Worm (Caenorhabditis elegans): ENCODE data around the gene lbp-8.
A peak's percentile ranks its signal among the peaks of the same experiment; 100 is the strongest.

lbp-8 gene

DNA sequence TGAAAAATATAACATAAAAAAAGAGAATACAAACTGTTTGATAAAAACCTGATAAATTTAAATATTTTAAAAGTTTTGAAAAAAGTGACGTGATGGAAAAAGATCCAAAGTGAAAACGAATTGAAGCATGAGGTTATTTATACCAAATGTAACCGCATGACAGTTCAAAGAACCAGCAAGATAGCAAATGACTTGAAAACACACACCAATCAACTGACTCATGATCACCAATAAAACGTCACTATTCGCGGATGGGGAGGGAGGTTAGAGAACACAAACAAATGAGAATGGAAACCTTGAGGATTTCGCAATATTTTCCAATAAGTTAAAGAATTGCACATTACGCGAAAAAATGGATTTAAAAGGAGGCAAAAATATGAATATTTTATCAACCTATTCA, 18.8 kb downstream of the lbp-8 start, which contains the start of gene C06B3.7 (continued):
- TF ChIP-seq ceh-63 (GFP tag; optimal IDR thresholded peaks at IDR 0.05): no peak
- TF ChIP-seq fkh-4 (tag; optimal IDR thresholded peaks at IDR 0.05; ENCODE audit: borderline replicate concordance): no peak
- TF ChIP-seq mdl-1 (tag; optimal IDR thresholded peaks at IDR 0.05): peak in 1 of 2 experiments; percentile 94
- no peak for TF ChIP-seq ztf-11 (tag; optimal IDR thresholded peaks at IDR 0.05)
- TF ChIP-seq ets-5 (GFP tag; IDR thresholded peaks at IDR 0.05): no peak
- no peak for TF ChIP-seq lin-15B (tag; optimal IDR thresholded peaks at IDR 0.05)
- no peak for TF ChIP-seq efl-3 (GFP tag; optimal IDR thresholded peaks at IDR 0.05)
- no peak for TF ChIP-seq egl-13 (tag; optimal IDR thresholded peaks at IDR 0.05)
- peak; percentile 100 for TF ChIP-seq vab-15 (tag; optimal IDR thresholded peaks at IDR 0.05)
- no peak for TF ChIP-seq nhr-84 (tag; optimal IDR thresholded peaks at IDR 0.05)
- peak; percentile 83 for TF ChIP-seq nhr-90 (tag; optimal IDR thresholded peaks at IDR 0.05; ENCODE audit: poor library complexity)
- peak; percentile 78 for TF ChIP-seq lin-13 (GFP tag; optimal IDR thresholded peaks at IDR 0.05)
- no peak for TF ChIP-seq hlh-4 (tag; optimal IDR thresholded peaks at IDR 0.05)
- TF ChIP-seq alr-1 (tag; optimal IDR thresholded peaks at IDR 0.05; ENCODE audit: borderline replicate concordance): no peak
- peak; percentile 82 for TF ChIP-seq pax-3 (tag; optimal IDR thresholded peaks at IDR 0.05)
- no peak for TF ChIP-seq ceh-8 (GFP tag; optimal IDR thresholded peaks at IDR 0.05)
- TF ChIP-seq irx-1 (tag; optimal IDR thresholded peaks at IDR 0.05): peak; percentile 63
- TF ChIP-seq zip-4 (GFP tag; optimal IDR thresholded peaks at IDR 0.05): peak; percentile 98
- peak; percentile 73 for TF ChIP-seq jun-1 (tag; optimal IDR thresholded peaks at IDR 0.05)
- TF ChIP-seq aly-2 (tag; optimal IDR thresholded peaks at IDR 0.05): no peak
- TF ChIP-seq snu-23 (GFP tag; optimal IDR thresholded peaks at IDR 0.05): peak; percentile 90
- TF ChIP-seq dpl-1 (GFP tag; optimal IDR thresholded peaks at IDR 0.05): peak; percentile 45 to 54 (median 52)
- peak; percentile 44 for TF ChIP-seq snpc-4 (tag; optimal IDR thresholded peaks at IDR 0.05)
- TF ChIP-seq sup-37 (GFP tag; optimal IDR thresholded peaks at IDR 0.05): no peak
- no peak for TF ChIP-seq grh-1 (GFP tag; IDR thresholded peaks at IDR 0.05)
- peak; percentile 90 for TF ChIP-seq fkh-8 (tag; optimal IDR thresholded peaks at IDR 0.05)
- TF ChIP-seq zag-1 (tag; optimal IDR thresholded peaks at IDR 0.05): no peak
- peak; percentile 16; the same call in 1 of the 2 replicates for TF ChIP-seq isw-1 (GFP tag; IDR thresholded peaks at IDR 0.05)
- TF ChIP-seq nhr-237 (tag; optimal IDR thresholded peaks at IDR 0.05): peak; percentile 53
- TF ChIP-seq fos-1 (tag; optimal IDR thresholded peaks at IDR 0.05): peak; percentile 62
- TF ChIP-seq tbx-2 (tag; optimal IDR thresholded peaks at IDR 0.05): peak; percentile 75
- TF ChIP-seq pag-3 (tag; optimal IDR thresholded peaks at IDR 0.05; ENCODE audit: borderline replicate concordance, insufficient read depth): no peak
- peak; percentile 33; the same call in 1 of the 2 replicates for TF ChIP-seq ceh-88 (GFP tag; IDR thresholded peaks at IDR 0.05)
- no peak for TF ChIP-seq tlp-1 (tag; optimal IDR thresholded peaks at IDR 0.05)
- peak in 4 of 6 experiments; percentile 16 to 97 (median 50) for TF ChIP-seq elt-3 (tag; optimal IDR thresholded peaks at IDR 0.05)
- no peak for TF ChIP-seq ces-1 (GFP tag; optimal IDR thresholded peaks at IDR 0.05)
- peak; percentile 94 for TF ChIP-seq nhr-20 (tag; optimal IDR thresholded peaks at IDR 0.05)
- TF ChIP-seq nhr-85 (tag): peak; percentile 97
- TF ChIP-seq unc-130 (tag; optimal IDR thresholded peaks at IDR 0.05): peak; percentile 96
- peak; percentile 46 for TF ChIP-seq pqm-1 (tag; optimal IDR thresholded peaks at IDR 0.05)
- peak; percentile 10 for TF ChIP-seq aha-1 (tag; optimal IDR thresholded peaks at IDR 0.05)
- peak; percentile 96 for TF ChIP-seq nhr-19 (GFP tag; conservative IDR thresholded peaks at IDR 0.05)
- TF ChIP-seq ceh-90 (tag; optimal IDR thresholded peaks at IDR 0.05): peak; percentile 26
- no peak for TF ChIP-seq F16B12.6 (tag; optimal IDR thresholded peaks at IDR 0.05)
- peak; percentile 36 to 54 for TF ChIP-seq efl-1 (optimal IDR thresholded peaks at IDR 0.05)
- peak; percentile 26 to 87 for TF ChIP-seq efl-1 (GFP tag; optimal IDR thresholded peaks at IDR 0.05 in 1 of 2)
- no peak for TF ChIP-seq hpl-2 (GFP tag; optimal IDR thresholded peaks at IDR 0.05)
- TF ChIP-seq nhr-76 (tag; optimal IDR thresholded peaks at IDR 0.05): no peak
- no peak for TF ChIP-seq mab-9 (GFP tag; IDR thresholded peaks at IDR 0.05)
- TF ChIP-seq Y116A8C.19 (tag; optimal IDR thresholded peaks at IDR 0.05; ENCODE audit: borderline replicate concordance): no peak
- TF ChIP-seq mef-2 (tag; optimal IDR thresholded peaks at IDR 0.05): peak; percentile 64
- TF ChIP-seq nhr-28 (tag; optimal IDR thresholded peaks at IDR 0.05): no peak
- peak; percentile 61 for TF ChIP-seq sox-4 (tag; optimal IDR thresholded peaks at IDR 0.05)

Data from whole organism, L1 larva.